Worm (Caenorhabditis elegans) whole organism, L1 larva: ENCODE results near the gene parn-1.

Experiments
- ama-1 ChIP-seq: fragments of 150-350 bp; optimal IDR thresholded peaks from 2 replicates; lab custom pipeline; 2014
- mep-1 ChIP-seq: fragments of 150-350 bp; optimal IDR thresholded peaks from 2 replicates; lab custom pipeline; 2014; ENCODE audit warnings: missing biosample characterization, missing genetic modification characterization
- ztf-11 ChIP-seq, 2 experiments: sonication (generic microtip); optimal IDR thresholded peaks; 2 replicates each; lab custom pipeline; 2016 to 2017; ENCODE audit warnings: missing genetic modification characterization in 2 of 2, missing biosample characterization in 1 of 2, missing compliant biosample characterization in 1 of 2

DNA sequence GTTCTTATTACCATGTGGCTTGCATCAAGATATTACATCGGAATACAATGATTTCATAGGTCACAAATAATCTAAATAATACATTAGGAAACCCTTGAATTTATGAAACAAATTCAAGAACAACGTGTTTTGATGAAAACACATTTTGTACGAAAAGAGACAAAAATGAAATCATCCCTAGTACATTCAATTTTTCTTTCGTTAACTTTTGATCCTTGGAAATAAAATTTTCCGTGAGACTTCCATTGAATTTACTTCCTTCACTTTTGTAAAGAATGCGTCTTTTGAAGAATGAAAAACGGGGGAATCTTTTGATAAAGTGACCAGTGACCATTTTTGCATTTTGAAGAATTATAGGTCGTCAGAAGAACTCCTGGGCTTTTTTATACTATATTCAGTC lies 21.3 kb downstream of the parn-1 start:
- TF ChIP-seq ama-1 (lab: Kevin White, UChicago) (no peak), mep-1 (no peak), ztf-11 (tag; optimal IDR thresholded peaks at IDR 0.05; lab: Kevin White, UChicago) (no peak)
